Fruit fly (Drosophila melanogaster) whole organism, pupa: Measurements from ENCODE around the gene Qsox4.

ENCODE experiments used
- CG10348 ChIP-seq: fragments of 200-800 bp; sonication (Bioruptor generic); IDR thresholded peaks from 2 replicates; pipeline ENCODE4 v1.3.6; 2022; ENCODE audit warnings: missing biosample characterization, missing genetic modification characterization
- CG12605 ChIP-seq: fragments of 200-800 bp; sonication (Bioruptor generic); IDR thresholded peaks from 2 replicates; pipeline ENCODE4 v1.3.6; 2022; ENCODE audit warnings: missing biosample characterization, missing genetic modification characterization
- CG15710 ChIP-seq: fragments of 200-800 bp; sonication (Bioruptor generic); optimal IDR thresholded peaks from 2 replicates; lab custom pipeline; 2018; ENCODE audit warnings: missing biosample characterization, mild to moderate bottlenecking, missing genetic modification characterization, moderate library complexity
- CG17806 ChIP-seq: fragments of 200-800 bp; sonication (Bioruptor generic); optimal IDR thresholded peaks from 2 replicates; lab custom pipeline; 2018; ENCODE audit warnings: missing biosample characterization, mild to moderate bottlenecking, missing genetic modification characterization, moderate library complexity
- CG32121 ChIP-seq: fragments of 200-800 bp; sonication (Bioruptor generic); IDR thresholded peaks from 2 replicates; pipeline ENCODE4 v1.3.6; 2022; ENCODE audit warnings: missing biosample characterization, missing genetic modification characterization
- CG34367 ChIP-seq: fragments of 200-800 bp; sonication (Bioruptor generic); optimal IDR thresholded peaks from 2 replicates; lab custom pipeline; 2018; ENCODE audit warnings: missing biosample characterization, mild to moderate bottlenecking, missing genetic modification characterization
- CG8159 ChIP-seq: fragments of 200-800 bp; sonication (Bioruptor generic); optimal IDR thresholded peaks from 3 replicates; lab custom pipeline; 2018; ENCODE audit warnings: missing biosample characterization, mild to moderate bottlenecking, missing genetic modification characterization, moderate library complexity
- Ets98B ChIP-seq: fragments of 200-800 bp; sonication (Bioruptor generic); IDR thresholded peaks from 2 replicates; pipeline ENCODE4 v1.3.6; 2022; ENCODE audit warnings: missing biosample characterization, missing genetic modification characterization
- fd96Ca ChIP-seq: fragments of 200-800 bp; sonication (Bioruptor generic); IDR thresholded peaks from 3 replicates; pipeline ENCODE4 v1.3.6; 2022; ENCODE audit warnings: missing biosample characterization, missing genetic modification characterization

DNA sequence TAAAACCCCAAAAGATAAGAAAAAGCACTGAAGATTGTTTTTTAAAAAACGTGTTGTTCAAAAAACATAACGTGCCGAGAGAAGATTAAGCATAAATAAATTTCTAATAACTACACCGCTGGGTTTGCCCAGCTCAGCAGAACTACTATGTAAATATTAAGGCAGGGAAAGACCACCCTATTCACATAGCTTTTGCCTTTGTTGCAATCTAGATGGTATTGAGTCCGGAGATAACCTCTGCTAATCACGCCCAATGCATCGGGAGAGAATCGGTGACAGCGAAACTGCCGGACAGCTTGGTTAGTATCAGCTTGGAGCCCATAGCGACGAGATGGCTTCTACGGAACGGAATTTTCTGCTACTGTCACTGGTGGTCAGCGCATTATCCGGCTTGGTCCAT, 16.6 kb upstream of the Qsox4 start, which contains the start of gene SPE:
- TF ChIP-seq CG15710 (tag; lab: Kevin White, UChicago), result no peak
- TF ChIP-seq CG32121 (GFP tag; lab: Robert Waterston, UW), result no peak
- no peak for TF ChIP-seq CG8159
- TF ChIP-seq CG17806 (tag; lab: Kevin White, UChicago), result no peak
- no peak for TF ChIP-seq CG12605 (GFP tag; lab: Robert Waterston, UW)
- TF ChIP-seq Ets98B, result no peak
- TF ChIP-seq fd96Ca (GFP tag; lab: Robert Waterston, UW), result no peak
- TF ChIP-seq CG34367 (tag; lab: Kevin White, UChicago), result no peak
- no peak for TF ChIP-seq CG10348 (GFP tag; lab: Robert Waterston, UW)
